Worm (Caenorhabditis elegans) whole organism, mixed stage, embryonic: ENCODE measurements around the gene C13F10.6.

Experiments
- ces-1 ChIP-seq: fragments of 150-350 bp; optimal IDR thresholded peaks from 2 replicates; lab custom pipeline; 2014; ENCODE audit warnings: missing biosample characterization, missing genetic modification reagents, missing genetic modification characterization
- cnd-1 ChIP-seq: fragments of 200-800 bp; sonication (Bioruptor generic); optimal IDR thresholded peaks from 2 replicates; lab custom pipeline; 2018; ENCODE audit warnings: mild to moderate bottlenecking, missing genetic modification characterization, missing compliant biosample characterization
- lsy-2 ChIP-seq: fragments of 150-350 bp; optimal IDR thresholded peaks from 2 replicates; lab custom pipeline; 2014; ENCODE audit warnings: missing biosample characterization, missing genetic modification characterization
- mls-2 ChIP-seq: sonication (generic microtip); optimal IDR thresholded peaks from 2 replicates; lab custom pipeline; 2016; ENCODE audit warnings: mild to moderate bottlenecking, missing genetic modification characterization, moderate library complexity, missing compliant biosample characterization
- nhr-237 ChIP-seq: fragments of 150-350 bp; optimal IDR thresholded peaks from 2 replicates; lab custom pipeline; 2014; ENCODE audit warnings: missing biosample characterization, missing genetic modification characterization
- nhr-28 ChIP-seq: fragments of 150-350 bp; optimal IDR thresholded peaks from 2 replicates; lab custom pipeline; 2014; ENCODE audit warnings: missing biosample characterization, missing genetic modification characterization
- nhr-76 ChIP-seq: sonication (generic microtip); optimal IDR thresholded peaks from 2 replicates; lab custom pipeline; 2017; ENCODE audit warnings: missing biosample characterization, missing genetic modification characterization
- unc-39 ChIP-seq: fragments of 150-350 bp; optimal IDR thresholded peaks from 2 replicates; lab custom pipeline; 2014; ENCODE audit warnings: missing biosample characterization, missing genetic modification characterization
- unc-62 ChIP-seq: fragments of 150-350 bp; optimal IDR thresholded peaks from 2 replicates; lab custom pipeline; 2014; ENCODE audit warnings: missing biosample characterization, missing genetic modification reagents, missing genetic modification characterization

DNA sequence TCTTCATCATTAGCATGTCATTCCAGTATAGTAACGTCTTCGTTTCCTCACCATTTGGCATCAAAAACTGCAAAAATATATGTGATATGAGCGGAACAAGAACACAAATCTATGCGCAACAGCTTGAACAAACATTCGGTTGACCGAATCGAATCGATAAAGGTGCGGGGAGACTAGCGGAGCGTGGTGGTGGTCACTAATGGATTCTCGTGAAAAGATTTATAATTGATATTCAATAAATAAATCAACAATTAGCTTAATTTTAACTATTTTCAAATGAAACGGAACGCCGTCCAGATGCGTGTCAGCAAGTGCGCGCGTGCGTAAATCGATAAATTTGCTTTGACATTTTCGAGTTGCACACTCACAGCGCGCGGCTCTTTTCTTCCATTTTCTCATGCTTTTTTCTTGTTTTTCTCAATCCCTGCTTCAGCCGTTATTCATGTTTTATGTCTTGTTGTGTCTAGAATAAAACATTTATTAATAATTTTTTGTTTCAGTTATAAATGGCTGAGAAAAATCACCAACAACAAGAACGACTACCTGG lies at the start of gene C13F10.6, which contains the start of the genes C13F10.8 and kxd-1:
- TF ChIP-seq unc-62, result no peak
- no peak for TF ChIP-seq cnd-1 (tag; lab: Kevin White, UChicago)
- TF ChIP-seq lsy-2 (tag; lab: Kevin White, UChicago), result no peak
- no peak for TF ChIP-seq nhr-28
- no peak for TF ChIP-seq ces-1
- no peak for TF ChIP-seq mls-2
- no peak for TF ChIP-seq nhr-76
- TF ChIP-seq unc-39, result no peak
- no peak for TF ChIP-seq nhr-237 (tag; lab: Kevin White, UChicago)
